Worm (Caenorhabditis elegans): ENCODE data around the gene msp-59.
"Not testable (repeated sequence)": the region's sequence is repeated elsewhere in the genome, so short reads cannot be mapped to it uniquely, and the experiment has no call there.

DNA sequence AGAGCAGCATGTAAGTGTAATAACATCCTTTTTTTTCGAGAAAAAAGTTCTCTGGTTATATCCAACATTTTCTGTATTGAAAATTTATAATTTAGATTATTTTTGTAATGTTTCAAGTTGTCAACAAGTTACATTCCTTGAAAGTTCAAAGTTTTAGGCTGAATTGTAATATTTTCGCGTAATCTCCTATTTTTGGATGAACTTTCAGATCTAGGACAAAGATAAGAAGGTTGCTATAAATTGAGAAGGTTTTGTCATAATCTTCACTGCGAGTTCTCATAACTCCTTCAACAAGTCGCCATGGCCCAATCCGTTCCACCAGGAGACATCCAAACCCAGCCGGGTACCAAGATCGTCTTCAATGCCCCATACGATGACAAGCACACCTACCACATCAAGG lies 3.3 kb upstream of the msp-59 start, which contains the start of gene msp-65:
- not testable (repeated sequence) for TF ChIP-seq pha-4 (tag; optimal IDR thresholded peaks at IDR 0.05); lsy-2 (tag; optimal IDR thresholded peaks at IDR 0.05); unc-39 (tag; optimal IDR thresholded peaks at IDR 0.05); unc-62 (GFP tag; optimal IDR thresholded peaks at IDR 0.05); nhr-237 (tag; optimal IDR thresholded peaks at IDR 0.05); mep-1 (tag; optimal IDR thresholded peaks at IDR 0.05); elt-3 (tag; optimal IDR thresholded peaks at IDR 0.05); snpc-4 (tag; optimal IDR thresholded peaks at IDR 0.05); nhr-12 (tag; optimal IDR thresholded peaks at IDR 0.05)
